Worm (Caenorhabditis elegans) whole organism, L4 larva: ENCODE measurements around the gene F44G4.3.

Experiments used
- nhr-11 ChIP-seq: fragments of 150-350 bp; optimal IDR thresholded peaks from 2 replicates; lab custom pipeline; 2014; ENCODE audit warnings: missing biosample characterization, missing genetic modification characterization
- nhr-28 ChIP-seq: fragments of 150-350 bp; optimal IDR thresholded peaks from 2 replicates; lab custom pipeline; 2014; ENCODE audit warnings: missing biosample characterization, missing genetic modification characterization

- TF ChIP-seq nhr-28 (tag; lab: Kevin White, UChicago): no peak
- TF ChIP-seq nhr-11: no peak
Observed at ce11 chrII:9010708-9011107, 13.2 kb upstream of the F44G4.3 start.
